Worm (Caenorhabditis elegans) whole organism, late embryonic: ENCODE data around the gene kin-33.

Source experiments
- C08G9.2 ChIP-seq: sonication (generic microtip); optimal IDR thresholded peaks from 2 replicates; lab custom pipeline; 2016; ENCODE audit warnings: mild to moderate bottlenecking, missing genetic modification characterization, moderate library complexity, missing compliant biosample characterization
- K09A11.1 ChIP-seq: sonication (generic microtip); optimal IDR thresholded peaks from 2 replicates; lab custom pipeline; 2017; ENCODE audit warnings: antibody characterized with exemption, mild to moderate bottlenecking, missing genetic modification characterization, missing compliant biosample characterization; ENCODE audit not compliant: insufficient read depth
- Y22D7AL.16 ChIP-seq: sonication (generic microtip); optimal IDR thresholded peaks from 2 replicates; lab custom pipeline; 2016; ENCODE audit warnings: missing genetic modification characterization, missing compliant biosample characterization
- ahr-1 ChIP-seq: sonication (generic microtip); optimal IDR thresholded peaks from 2 replicates; lab custom pipeline; 2016; ENCODE audit warnings: missing genetic modification characterization, missing compliant biosample characterization
- ama-1 ChIP-seq: fragments of 150-350 bp; optimal IDR thresholded peaks from 2 replicates; lab custom pipeline; 2014
- ceh-19 ChIP-seq: fragments of 200-800 bp; sonication (Bioruptor generic); optimal IDR thresholded peaks from 2 replicates; lab custom pipeline; 2018; ENCODE audit warnings: mild to moderate bottlenecking, missing genetic modification characterization, missing compliant biosample characterization
- ceh-2 ChIP-seq: sonication (generic microtip); optimal IDR thresholded peaks from 2 replicates; lab custom pipeline; 2016; ENCODE audit warnings: missing genotype, missing genetic modification characterization, missing compliant biosample characterization
- ceh-22 ChIP-seq: sonication (generic microtip); optimal IDR thresholded peaks from 2 replicates; lab custom pipeline; 2017; ENCODE audit warnings: missing biosample characterization, missing genetic modification characterization
- ceh-34 ChIP-seq: sonication (generic microtip); optimal IDR thresholded peaks from 2 replicates; lab custom pipeline; 2016; ENCODE audit warnings: mild to moderate bottlenecking, missing genetic modification characterization, missing compliant biosample characterization
- ceh-45 ChIP-seq: fragments of 200-800 bp; sonication (Bioruptor generic); IDR thresholded peaks from 2 replicates; pipeline ENCODE4 v1.3.6; 2022; ENCODE audit warnings: missing genetic modification reagents, missing genetic modification characterization, missing compliant biosample characterization
- ceh-6 ChIP-seq: fragments of 200-800 bp; sonication (Bioruptor generic); optimal IDR thresholded peaks from 2 replicates; lab custom pipeline; 2018; ENCODE audit warnings: mild to moderate bottlenecking, missing genetic modification characterization, missing compliant biosample characterization
- ceh-9 ChIP-seq: sonication (generic microtip); optimal IDR thresholded peaks from 2 replicates; lab custom pipeline; 2016; ENCODE audit warnings: mild to moderate bottlenecking, missing genetic modification characterization, inconsistent platforms, missing compliant biosample characterization
- che-1 ChIP-seq: sonication (generic microtip); optimal IDR thresholded peaks from 2 replicates; lab custom pipeline; 2016; ENCODE audit warnings: mild to moderate bottlenecking, missing genetic modification characterization, missing compliant biosample characterization
- dmd-4 ChIP-seq: sonication (generic microtip); optimal IDR thresholded peaks from 2 replicates; lab custom pipeline; 2016; ENCODE audit warnings: borderline replicate concordance, missing genetic modification characterization, missing compliant biosample characterization
- dve-1 ChIP-seq: sonication (generic microtip); optimal IDR thresholded peaks from 2 replicates; lab custom pipeline; 2017; ENCODE audit warnings: antibody characterized with exemption, mild to moderate bottlenecking, missing genetic modification characterization, missing compliant biosample characterization
- elt-2 ChIP-seq: sonication (generic microtip); optimal IDR thresholded peaks from 2 replicates; lab custom pipeline; 2016; ENCODE audit warnings: missing genetic modification reagents, missing genetic modification characterization, missing compliant biosample characterization
- ets-4 ChIP-seq: sonication (generic microtip); optimal IDR thresholded peaks from 2 replicates; lab custom pipeline; 2016; ENCODE audit warnings: missing genetic modification characterization, missing compliant biosample characterization
- gmeb-2 ChIP-seq: sonication (generic microtip); optimal IDR thresholded peaks from 2 replicates; lab custom pipeline; 2016; ENCODE audit warnings: missing genetic modification characterization, inconsistent platforms, missing compliant biosample characterization
- hlh-13 ChIP-seq: fragments of 200-800 bp; sonication (Bioruptor generic); optimal IDR thresholded peaks from 2 replicates; lab custom pipeline; 2018; ENCODE audit warnings: mild to moderate bottlenecking, missing genetic modification characterization, missing compliant biosample characterization
- hlh-15 ChIP-seq: sonication (generic microtip); optimal IDR thresholded peaks from 2 replicates; lab custom pipeline; 2016; ENCODE audit warnings: missing genetic modification characterization, missing compliant biosample characterization
- hlh-30 ChIP-seq: sonication (generic microtip); optimal IDR thresholded peaks from 2 replicates; lab custom pipeline; 2017; ENCODE audit warnings: antibody characterized with exemption, missing genetic modification characterization, missing compliant biosample characterization; ENCODE audit not compliant: insufficient read depth
- lim-6 ChIP-seq: sonication (generic microtip); optimal IDR thresholded peaks from 2 replicates; lab custom pipeline; 2016; ENCODE audit warnings: missing genetic modification characterization, missing compliant biosample characterization
- lin-11 ChIP-seq: fragments of 200-800 bp; sonication (Bioruptor generic); optimal IDR thresholded peaks from 2 replicates; lab custom pipeline; 2018; ENCODE audit warnings: mild to moderate bottlenecking, missing genetic modification characterization, missing compliant biosample characterization
- nfya-1 ChIP-seq: sonication (generic microtip); optimal IDR thresholded peaks from 2 replicates; lab custom pipeline; 2017; ENCODE audit warnings: missing genetic modification characterization, mild to moderate bottlenecking, missing compliant biosample characterization, antibody characterized with exemption, moderate library complexity
- odd-2 ChIP-seq: sonication (generic microtip); optimal IDR thresholded peaks from 2 replicates; lab custom pipeline; 2017; ENCODE audit warnings: antibody characterized with exemption, mild to moderate bottlenecking, missing genetic modification characterization, missing compliant biosample characterization
- pag-3 ChIP-seq: sonication (generic microtip); optimal IDR thresholded peaks from 2 replicates; lab custom pipeline; 2016; ENCODE audit warnings: missing compliant biosample characterization, missing genetic modification characterization, borderline replicate concordance
- pat-9 ChIP-seq: fragments of 200-800 bp; sonication (Bioruptor generic); optimal IDR thresholded peaks from 2 replicates; lab custom pipeline; 2018; ENCODE audit warnings: mild to moderate bottlenecking, missing genetic modification characterization, moderate library complexity, missing compliant biosample characterization
- pha-2 ChIP-seq: sonication (generic microtip); optimal IDR thresholded peaks from 2 replicates; lab custom pipeline; 2017; ENCODE audit warnings: mild to moderate bottlenecking, missing genetic modification characterization, missing compliant biosample characterization
- pqm-1 ChIP-seq: sonication (generic microtip); optimal IDR thresholded peaks from 2 replicates; lab custom pipeline; 2016; ENCODE audit warnings: missing genetic modification characterization, missing compliant biosample characterization
- pros-1 ChIP-seq: fragments of 150-350 bp; optimal IDR thresholded peaks from 2 replicates; lab custom pipeline; 2014; ENCODE audit warnings: missing biosample characterization, missing genetic modification reagents, missing genetic modification characterization
- tbx-2 ChIP-seq: sonication (generic microtip); optimal IDR thresholded peaks from 2 replicates; lab custom pipeline; 2016; ENCODE audit warnings: missing genetic modification characterization, missing compliant biosample characterization
- ttx-3 ChIP-seq: sonication (generic microtip); optimal IDR thresholded peaks from 2 replicates; lab custom pipeline; 2016; ENCODE audit warnings: missing genetic modification reagents, missing genetic modification characterization, missing compliant biosample characterization
- unc-42 ChIP-seq: sonication (generic microtip); optimal IDR thresholded peaks from 2 replicates; lab custom pipeline; 2016; ENCODE audit warnings: missing genotype, missing genetic modification characterization, missing compliant biosample characterization
- unc-55 ChIP-seq: sonication (generic microtip); optimal IDR thresholded peaks from 2 replicates; lab custom pipeline; 2017; ENCODE audit warnings: missing biosample characterization, missing genetic modification reagents, missing genetic modification characterization
- unc-86 ChIP-seq: sonication (generic microtip); optimal IDR thresholded peaks from 2 replicates; lab custom pipeline; 2016; ENCODE audit warnings: missing genetic modification characterization, missing compliant biosample characterization

The kin-33 gene

ce11 chrV:251652-252051 is 17.2 kb upstream of the kin-33 start, which contains the start of gene oac-39:
Gene oac-39 (minus strand): TSS chrV:251752.
- TF ChIP-seq nfya-1 (tag; lab: Kevin White, UChicago) = no peak
- TF ChIP-seq K09A11.1 (tag; lab: Kevin White, UChicago) = no peak
- TF ChIP-seq Y22D7AL.16 (tag; lab: Kevin White, UChicago) = no peak
- no peak for TF ChIP-seq unc-86 (tag; lab: Kevin White, UChicago)
- TF ChIP-seq pqm-1 (tag; lab: Kevin White, UChicago) = no peak
- no peak for TF ChIP-seq ceh-6 (GFP tag; lab: Kevin White, UChicago)
- no peak for TF ChIP-seq hlh-13 (GFP tag; lab: Kevin White, UChicago)
- no peak for TF ChIP-seq ceh-22 (tag; lab: Kevin White, UChicago)
- TF ChIP-seq ceh-34 = no peak
- TF ChIP-seq ets-4 (tag; lab: Kevin White, UChicago) = no peak
- no peak for TF ChIP-seq C08G9.2 (tag; lab: Kevin White, UChicago)
- TF ChIP-seq pros-1 = no peak
- TF ChIP-seq tbx-2 = no peak
- no peak for TF ChIP-seq lim-6 (tag; lab: Kevin White, UChicago)

ce11 chrV:248636-249035 is 14.2 kb upstream of the kin-33 start:
- TF ChIP-seq che-1 (tag; lab: Kevin White, UChicago) = no peak
- TF ChIP-seq unc-55 (GFP tag; lab: Kevin White, UChicago) = no peak
- peak; percentile 65 for TF ChIP-seq dve-1
- no peak for TF ChIP-seq pat-9 (tag; lab: Kevin White, UChicago)
- no peak for TF ChIP-seq unc-86 (tag; lab: Kevin White, UChicago)
- TF ChIP-seq K09A11.1 (tag; lab: Kevin White, UChicago) = no peak
- TF ChIP-seq hlh-30 (tag; lab: Kevin White, UChicago) = no peak
- no peak for TF ChIP-seq ceh-9

ce11 chrV:247576-247975 is 13.1 kb upstream of the kin-33 start:
- TF ChIP-seq ceh-9 (no peak), nfya-1 (tag; lab: Kevin White, UChicago) (peak; percentile 92)
- TF ChIP-seq, all 69 proteins: peak for 1

- TF ChIP-seq lin-11 (tag; lab: Kevin White, UChicago) (no peak), Y22D7AL.16 (tag; lab: Kevin White, UChicago) (no peak), ceh-19 (no peak), pha-2 (tag; lab: Kevin White, UChicago) (no peak), unc-42 (tag; lab: Kevin White, UChicago) (no peak), pat-9 (tag; lab: Kevin White, UChicago) (no peak), ama-1 (lab: Kevin White, UChicago) (no peak), hlh-15 (no peak), ceh-2 (tag; lab: Kevin White, UChicago) (no peak), gmeb-2 (tag; lab: Kevin White, UChicago) (no peak), pag-3 (tag; lab: Kevin White, UChicago) (no peak), ceh-45 (GFP tag; lab: Robert Waterston, UW) (no peak), odd-2 (tag; lab: Kevin White, UChicago) (no peak), dmd-4 (no peak), elt-2 (no peak), ttx-3 (no peak), ahr-1 (tag; lab: Kevin White, UChicago) (no peak), unc-55 (GFP tag; lab: Kevin White, UChicago) (no peak)
Observed at ce11 chrV:246097-246496, 11.6 kb upstream of the kin-33 start, which contains the start of gene kin-34. Gene kin-34 (minus strand): TSS chrV:246197.
